Fruit fly (Drosophila melanogaster) whole organism, embryonic: ENCODE measurements around the gene CG4459.
A peak's percentile ranks its signal among the peaks of the same experiment; 100 is the strongest.

Experiments
- Atf-2 ChIP-seq: fragments of 200-800 bp; sonication (Bioruptor generic); optimal IDR thresholded peaks from 2 replicates; lab custom pipeline; 2016; ENCODE audit warnings: missing biosample characterization, missing genetic modification characterization
- CG11696 ChIP-seq: fragments of 200-800 bp; sonication (Bioruptor generic); IDR thresholded peaks from 2 replicates; pipeline ENCODE4 v1.3.6; 2022; ENCODE audit warnings: missing biosample characterization, missing genetic modification characterization
- CG13624 ChIP-seq: fragments of 200-800 bp; sonication (Bioruptor generic); optimal IDR thresholded peaks from 2 replicates; lab custom pipeline; 2016; ENCODE audit warnings: missing biosample characterization, missing genetic modification characterization
- CG13775 ChIP-seq: fragments of 200-800 bp; sonication (Bioruptor generic); optimal IDR thresholded peaks from 3 replicates; lab custom pipeline; 2017; ENCODE audit warnings: missing biosample characterization, mild to moderate bottlenecking, missing genetic modification characterization
- CG13894 ChIP-seq: fragments of 200-800 bp; sonication (Bioruptor generic); optimal IDR thresholded peaks from 3 replicates; lab custom pipeline; 2018; ENCODE audit warnings: missing biosample characterization, mild to moderate bottlenecking, missing genetic modification characterization, moderate library complexity
- CG15479 ChIP-seq: fragments of 200-800 bp; sonication (Bioruptor generic); optimal IDR thresholded peaks from 3 replicates; lab custom pipeline; 2019; ENCODE audit warnings: missing biosample characterization, mild to moderate bottlenecking, missing genetic modification characterization, moderate library complexity
- CG16815 ChIP-seq: fragments of 200-800 bp; sonication (Bioruptor generic); optimal IDR thresholded peaks from 3 replicates; lab custom pipeline; 2017; ENCODE audit warnings: missing biosample characterization, mild to moderate bottlenecking, missing genetic modification characterization
- CG1832 ChIP-seq: fragments of 200-800 bp; sonication (Bioruptor generic); optimal IDR thresholded peaks from 2 replicates; lab custom pipeline; 2017; ENCODE audit warnings: missing biosample characterization, mild to moderate bottlenecking, missing genetic modification characterization, inconsistent platforms
- CG18476 ChIP-seq: fragments of 200-800 bp; sonication (Bioruptor generic); optimal IDR thresholded peaks from 2 replicates; lab custom pipeline; 2016; ENCODE audit warnings: missing biosample characterization, mild to moderate bottlenecking, missing genetic modification characterization
- CG2199 ChIP-seq: fragments of 200-800 bp; sonication (Bioruptor generic); IDR thresholded peaks from 3 replicates; pipeline ENCODE4 v1.3.6; 2022; ENCODE audit warnings: missing biosample characterization, missing genetic modification characterization
- CG2712 ChIP-seq: fragments of 200-800 bp; optimal IDR thresholded peaks from 3 replicates; lab custom pipeline; 2019; ENCODE audit warnings: missing biosample characterization, mild to moderate bottlenecking, missing genetic modification characterization, moderate library complexity
- CG7372 ChIP-seq: fragments of 200-800 bp; sonication (Bioruptor generic); IDR thresholded peaks from 2 replicates; pipeline ENCODE4 v1.3.6; 2022; ENCODE audit warnings: missing biosample characterization, missing genetic modification characterization
- CG7556 ChIP-seq: fragments of 200-800 bp; sonication (Bioruptor generic); optimal IDR thresholded peaks from 2 replicates; lab custom pipeline; 2017; ENCODE audit warnings: missing biosample characterization, mild to moderate bottlenecking, missing genetic modification characterization
- CG7928 ChIP-seq: fragments of 200-800 bp; sonication (Bioruptor generic); optimal IDR thresholded peaks from 2 replicates; lab custom pipeline; 2017; ENCODE audit warnings: missing biosample characterization, mild to moderate bottlenecking, missing genetic modification characterization
- CG9727 ChIP-seq: fragments of 200-800 bp; sonication (Bioruptor generic); optimal IDR thresholded peaks from 3 replicates; lab custom pipeline; 2017; ENCODE audit warnings: missing biosample characterization, mild to moderate bottlenecking, missing genetic modification characterization
- D ChIP-seq, 2 experiments: fragments of 200-800 bp in 1 of 2; fragments of >200 bp in 1 of 2; sonication (Bioruptor generic) in 1 of 2; optimal IDR thresholded peaks; 2 replicates in 1 of 2; 3 replicates in 1 of 2; lab custom pipeline; 2017; ENCODE audit warnings: mild to moderate bottlenecking in 1 of 2, missing biosample characterization in 1 of 2, missing genetic modification characterization in 1 of 2, missing genetic modification reagents in 1 of 2
- Dfd ChIP-seq, 2 experiments: fragments of >200 bp; optimal IDR thresholded peaks; 2 replicates each; lab custom pipeline; 2017; ENCODE audit warnings: missing biosample characterization in 2 of 2, missing genetic modification characterization in 2 of 2
- Dp ChIP-seq: fragments of 200-800 bp; sonication (Bioruptor generic); optimal IDR thresholded peaks from 2 replicates; lab custom pipeline; 2018; ENCODE audit warnings: missing biosample characterization, mild to moderate bottlenecking, missing genetic modification characterization, moderate library complexity
- Jarid2 ChIP-seq: fragments of 200-800 bp; sonication (Bioruptor generic); optimal IDR thresholded peaks from 3 replicates; lab custom pipeline; 2017; ENCODE audit warnings: mild to moderate bottlenecking, missing biosample characterization, missing genetic modification reagents, missing genetic modification characterization
- Med ChIP-seq: fragments of 200-800 bp; sonication (Bioruptor generic); peaks from one replicate; lab custom pipeline; 2016; ENCODE audit warnings: missing biosample characterization, missing genetic modification characterization, mild to moderate bottlenecking, inconsistent platforms, moderate library complexity
- Opbp ChIP-seq: fragments of 200-800 bp; sonication (Bioruptor generic); IDR thresholded peaks from 3 replicates; pipeline ENCODE4 v1.3.6; 2022; ENCODE audit warnings: missing biosample characterization, missing genetic modification characterization; ENCODE audit not compliant: partially characterized antibody
- YL-1 ChIP-seq: fragments of 200-800 bp; sonication (Bioruptor generic); optimal IDR thresholded peaks from 3 replicates; lab custom pipeline; 2017; ENCODE audit warnings: missing biosample characterization, mild to moderate bottlenecking, missing genetic modification characterization
- ash1 ChIP-seq: fragments of 200-800 bp; sonication (Bioruptor generic); optimal IDR thresholded peaks from 2 replicates; lab custom pipeline; 2018; ENCODE audit warnings: missing biosample characterization, mild to moderate bottlenecking, missing genetic modification characterization
- az2 ChIP-seq: fragments of 200-800 bp; sonication (Bioruptor generic); optimal IDR thresholded peaks from 3 replicates; lab custom pipeline; 2016; ENCODE audit warnings: missing biosample characterization, missing genetic modification characterization
- ci ChIP-seq: fragments of 200-800 bp; sonication (Bioruptor generic); IDR thresholded peaks from 3 replicates; pipeline ENCODE4 v1.3.6; 2022; ENCODE audit warnings: missing biosample characterization, missing genetic modification characterization
- corto ChIP-seq: fragments of 200-800 bp; sonication (Bioruptor generic); optimal IDR thresholded peaks from 2 replicates; lab custom pipeline; 2016; ENCODE audit warnings: missing biosample characterization, mild to moderate bottlenecking, missing genetic modification characterization, moderate library complexity
- cwo ChIP-seq: fragments of 200-800 bp; sonication (Bioruptor generic); optimal IDR thresholded peaks from 3 replicates; lab custom pipeline; 2017; ENCODE audit warnings: missing biosample characterization, missing genetic modification characterization, mild to moderate bottlenecking, moderate library complexity, missing genetic modification reagents
- dysf ChIP-seq: fragments of 200-800 bp; sonication (Bioruptor generic); IDR thresholded peaks from 3 replicates; pipeline ENCODE4 v1.3.6; 2022; ENCODE audit warnings: missing biosample characterization, missing genetic modification characterization
- gcm ChIP-seq: fragments of 200-800 bp; sonication (Bioruptor generic); optimal IDR thresholded peaks from 2 replicates; lab custom pipeline; 2019; ENCODE audit warnings: missing biosample characterization, mild to moderate bottlenecking, missing genetic modification characterization, moderate library complexity
- grau ChIP-seq: fragments of 200-800 bp; optimal IDR thresholded peaks from 3 replicates; lab custom pipeline; 2019; ENCODE audit warnings: missing biosample characterization, mild to moderate bottlenecking, missing genetic modification characterization, moderate library complexity
- gt ChIP-seq: fragments of 200-800 bp; sonication (Bioruptor generic); IDR thresholded peaks from 2 replicates; pipeline ENCODE4 v1.3.6; 2022; ENCODE audit warnings: missing biosample characterization, missing genetic modification characterization
- insv ChIP-seq, 2 experiments: fragments of 200-800 bp; sonication (Bioruptor generic); optimal IDR thresholded peaks; 3 replicates each; lab custom pipeline; 2016 to 2018; ENCODE audit warnings: missing biosample characterization in 2 of 2, missing genetic modification characterization in 2 of 2
- luna ChIP-seq: fragments of 200-800 bp; sonication (Bioruptor generic); optimal IDR thresholded peaks from 2 replicates; lab custom pipeline; 2016; ENCODE audit warnings: missing biosample characterization, missing genetic modification characterization
- mam ChIP-seq: fragments of 200-800 bp; sonication (Bioruptor generic); optimal IDR thresholded peaks from 3 replicates; lab custom pipeline; 2016; ENCODE audit warnings: missing biosample characterization, missing genetic modification characterization
- pan ChIP-seq, 4 experiments: fragments of >200 bp in 3 of 4; fragments of 200-800 bp in 1 of 4; sonication (Bioruptor generic) in 1 of 4; optimal IDR thresholded peaks in 3 of 4; IDR thresholded peaks in 1 of 4; 2 replicates each; pipeline versions ENCODE4 v1.3.6 to Lab custom; 2017 to 2022; ENCODE audit warnings: missing biosample characterization in 2 of 4, missing genetic modification characterization in 2 of 4, mixed read lengths in 1 of 4
- pnt ChIP-seq: fragments of 200-800 bp; sonication (Bioruptor generic); optimal IDR thresholded peaks from 3 replicates; lab custom pipeline; 2016; ENCODE audit warnings: missing biosample characterization, missing genetic modification characterization
- pros ChIP-seq: fragments of 200-800 bp; sonication (Bioruptor generic); optimal IDR thresholded peaks from 3 replicates; lab custom pipeline; 2019; ENCODE audit warnings: missing biosample characterization, mild to moderate bottlenecking, missing genetic modification characterization, moderate library complexity
- sc ChIP-seq, 3 experiments: fragments of >200 bp in 2 of 3; fragments of 200-800 bp in 1 of 3; sonication (Bioruptor generic) in 1 of 3; optimal IDR thresholded peaks; 2 replicates in 2 of 3; 3 replicates in 1 of 3; lab custom pipeline; 2017; ENCODE audit warnings: mild to moderate bottlenecking in 1 of 3, missing biosample characterization in 1 of 3, missing genetic modification characterization in 1 of 3, missing genetic modification reagents in 1 of 3
- scrt ChIP-seq: fragments of 200-800 bp; sonication (Bioruptor generic); optimal IDR thresholded peaks from 2 replicates; lab custom pipeline; 2018; ENCODE audit warnings: missing biosample characterization, mild to moderate bottlenecking, missing genetic modification characterization, moderate library complexity
- sqz ChIP-seq: fragments of 200-800 bp; sonication (Bioruptor generic); optimal IDR thresholded peaks from 3 replicates; lab custom pipeline; 2018; ENCODE audit warnings: missing biosample characterization, mild to moderate bottlenecking, missing genetic modification characterization
- stwl ChIP-seq: fragments of 200-800 bp; sonication (Bioruptor generic); optimal IDR thresholded peaks from 3 replicates; lab custom pipeline; 2018; ENCODE audit warnings: missing biosample characterization, mild to moderate bottlenecking, missing genetic modification characterization, moderate library complexity
- ttk ChIP-seq: fragments of 200-800 bp; sonication (Bioruptor generic); IDR thresholded peaks from 2 replicates; pipeline ENCODE4 v2.1.2; 2022; ENCODE audit warnings: missing biosample characterization, missing genetic modification characterization
- zen ChIP-seq: fragments of 200-800 bp; sonication (Bioruptor generic); optimal IDR thresholded peaks from 3 replicates; lab custom pipeline; 2018; ENCODE audit warnings: missing biosample characterization, mild to moderate bottlenecking, missing genetic modification characterization, moderate library complexity

The CG4459 gene

dm6 chr3R:19938941-19939587 lies 10.6 kb upstream of the CG4459 start:
- TF ChIP-seq pnt (GFP tag; lab: Kevin White, UChicago) (no peak), insv (GFP tag; optimal IDR thresholded peaks at IDR 0.05; lab: Kevin White, UChicago) (peak; percentile 79 to 98), sqz (GFP tag; lab: Kevin White, UChicago) (no peak), Dp (no peak), pan (optimal IDR thresholded peaks at IDR 0.05; lab: Kevin White, UChicago) (no peak), pan (GFP tag; optimal IDR thresholded peaks at IDR 0.05 in 1 of 2, IDR thresholded peaks at IDR 0.05 in 1 of 2) (no peak), cwo (GFP tag; lab: Kevin White, UChicago) (no peak), Med (GFP tag; lab: Kevin White, UChicago) (no peak), ci (GFP tag; lab: Robert Waterston, UW) (no peak), CG18476 (GFP tag; lab: Kevin White, UChicago) (no peak), CG13624 (GFP tag; lab: Kevin White, UChicago) (no peak), corto (GFP tag; lab: Kevin White, UChicago) (no peak), CG13775 (GFP tag; lab: Kevin White, UChicago) (no peak), CG9727 (GFP tag; lab: Kevin White, UChicago) (no peak), CG7372 (GFP tag; lab: Robert Waterston, UW) (no peak), az2 (GFP tag; lab: Kevin White, UChicago) (no peak), zen (tag; lab: Kevin White, UChicago) (peak; percentile 12), CG2712 (no peak), scrt (GFP tag; lab: Kevin White, UChicago) (no peak), stwl (tag; lab: Kevin White, UChicago) (peak; percentile 29), gt (no peak), CG7928 (GFP tag; lab: Kevin White, UChicago) (peak; percentile 29), sc (optimal IDR thresholded peaks at IDR 0.05; lab: Kevin White, UChicago) (no peak), sc (GFP tag; optimal IDR thresholded peaks at IDR 0.05; lab: Kevin White, UChicago) (no peak), Dfd (GFP tag; optimal IDR thresholded peaks at IDR 0.05; lab: Kevin White, UChicago) (no peak), ash1 (GFP tag; lab: Kevin White, UChicago) (no peak)

dm6 chr3R:19935777-19936125 lies 7.3 kb upstream of the CG4459 start:
- TF ChIP-seq gcm (GFP tag; lab: Kevin White, UChicago) (peak; percentile 92), pros (GFP tag; lab: Kevin White, UChicago) (peak; percentile 45), CG11696 (GFP tag; lab: Robert Waterston, UW) (no peak), CG2199 (GFP tag; lab: Robert Waterston, UW) (peak; percentile 83; the same call in 2 of the 3 replicates), ttk (GFP tag; lab: Robert Waterston, UW) (no peak), D (optimal IDR thresholded peaks at IDR 0.05; lab: Kevin White, UChicago) (peak; percentile 52), D (GFP tag; optimal IDR thresholded peaks at IDR 0.05; lab: Kevin White, UChicago) (no peak), CG15479 (GFP tag; lab: Kevin White, UChicago) (peak; percentile 12)

dm6 chr3R:19934840-19935776 lies 6.7 kb upstream of the CG4459 start, which contains the start of gene mira:
Gene mira, minus strand, starts transcription at chr3R:19935120.
- TF ChIP-seq Opbp (GFP tag; lab: Robert Waterston, UW) (peak; percentile 12; the same call in 1 of the 3 replicates), mam (no peak), CG1832 (GFP tag; lab: Kevin White, UChicago) (peak; percentile 84), CG7556 (peak; percentile 34), YL-1 (GFP tag; lab: Kevin White, UChicago) (no peak), CG13894 (no peak), Jarid2 (GFP tag; lab: Kevin White, UChicago) (peak; percentile 10), grau (tag; lab: Kevin White, UChicago) (peak; percentile 14), luna (GFP tag; lab: Kevin White, UChicago) (no peak), dysf (GFP tag; lab: Robert Waterston, UW) (no peak), CG16815 (GFP tag; lab: Kevin White, UChicago) (peak; percentile 38), Atf-2 (GFP tag; lab: Kevin White, UChicago) (no peak), sc (optimal IDR thresholded peaks at IDR 0.05; lab: Kevin White, UChicago) (no peak), sc (GFP tag; optimal IDR thresholded peaks at IDR 0.05; lab: Kevin White, UChicago) (no peak)
